Fruit fly (Drosophila melanogaster) Kc167 (cell line): Measurements from ENCODE around the gene CG42766.

Experiments used
- Sin3A ChIP-seq: fragments of >200 bp; optimal IDR thresholded peaks from 2 replicates; lab custom pipeline; 2018; ENCODE audit warnings: missing external identifiers
- insv ChIP-seq: fragments of >200 bp; optimal IDR thresholded peaks from 3 replicates; lab custom pipeline; 2018; ENCODE audit warnings: missing external identifiers
- psq ChIP-seq: fragments of >200 bp; optimal IDR thresholded peaks from 2 replicates; lab custom pipeline; 2017; ENCODE audit warnings: missing external identifiers
- ttk ChIP-seq: sonication (Bioruptor generic); optimal IDR thresholded peaks from 2 replicates; lab custom pipeline; 2017; ENCODE audit warnings: missing external identifiers

- no peak for TF ChIP-seq Sin3A
- no peak for TF ChIP-seq insv
- no peak for TF ChIP-seq psq (lab: Kevin White, UChicago)
- TF ChIP-seq ttk, result no peak
Observed at dm6 chrX:15986654-15987053, 10.0 kb downstream of the CG42766 start, which contains the start of gene ND-20.
